Worm (Caenorhabditis elegans): Measurements from ENCODE around the gene ttbk-7.

- TF ChIP-seq ceh-82 (tag; optimal IDR thresholded peaks at IDR 0.05): no peak
- no peak for TF ChIP-seq fos-1 (tag; optimal IDR thresholded peaks at IDR 0.05)
- no peak for TF ChIP-seq pqm-1 (tag; optimal IDR thresholded peaks at IDR 0.05)
These were observed 9.4 kb upstream of the ttbk-7 start, which contains the start of gene ttr-28 for ce11 chrV:12905074-12905473.

All from whole organism, L3 larva.